Worm (Caenorhabditis elegans): Measurements from ENCODE around the gene ncx-5.

DNA sequence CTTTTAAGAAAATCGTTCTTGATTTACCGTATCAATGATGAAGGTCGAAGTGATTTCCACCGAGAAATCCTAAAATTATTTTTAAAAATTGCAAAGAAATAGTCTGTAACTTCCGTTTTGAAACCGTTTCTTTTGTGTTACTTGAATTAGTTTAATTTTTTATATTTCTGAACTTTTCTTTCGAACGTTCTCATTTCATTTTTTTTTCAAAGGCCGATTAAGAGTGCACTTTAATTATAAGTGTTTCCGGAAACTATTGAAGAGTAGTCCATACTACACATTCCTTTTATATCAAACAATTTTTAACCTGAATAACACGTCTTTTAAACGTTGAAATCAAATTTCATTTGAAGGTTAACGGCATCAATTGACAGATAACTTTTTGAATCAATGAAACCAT lies 22.2 kb downstream of the ncx-5 start:
- no peak for TF ChIP-seq ama-1 (optimal IDR thresholded peaks at IDR 0.05)
- TF ChIP-seq ztf-11 (tag; optimal IDR thresholded peaks at IDR 0.05), result no peak
- no peak for TF ChIP-seq mep-1 (tag; optimal IDR thresholded peaks at IDR 0.05)
- TF ChIP-seq daf-16 (GFP tag; optimal IDR thresholded peaks at IDR 0.05), result no peak
- TF ChIP-seq daf-16 (tag; optimal IDR thresholded peaks at IDR 0.05), result no peak
- no peak for TF ChIP-seq fos-1 (tag; optimal IDR thresholded peaks at IDR 0.05)
- no peak for TF ChIP-seq spr-1 (tag; optimal IDR thresholded peaks at IDR 0.05)
- no peak for TF ChIP-seq sdz-12 (GFP tag; optimal IDR thresholded peaks at IDR 0.05)
- TF ChIP-seq unc-39 (tag; optimal IDR thresholded peaks at IDR 0.05), result no peak
- no peak for TF ChIP-seq unc-130 (GFP tag; optimal IDR thresholded peaks at IDR 0.05)
- TF ChIP-seq nhr-76 (tag; optimal IDR thresholded peaks at IDR 0.05), result no peak
- TF ChIP-seq dmd-9 (GFP tag; IDR thresholded peaks at IDR 0.05), result no peak

Measured in whole organism, L4 larva.